Worm (Caenorhabditis elegans): ENCODE data around the gene lys-1.

ce11 chrV:10270214-10270613 lies 7.5 kb upstream of the lys-1 start, which contains the start of gene ric-4:
- TF ChIP-seq nhr-102 (tag; optimal IDR thresholded peaks at IDR 0.05) (no peak), skn-1 (tag; optimal IDR thresholded peaks at IDR 0.05) (no peak), ztf-11 (tag; optimal IDR thresholded peaks at IDR 0.05) (no peak), nhr-10 (tag; optimal IDR thresholded peaks at IDR 0.05) (no peak), unc-62 (GFP tag; optimal IDR thresholded peaks at IDR 0.05 in 1 of 2) (no peak), unc-62 (tag; optimal IDR thresholded peaks at IDR 0.05) (no peak), pqm-1 (tag; optimal IDR thresholded peaks at IDR 0.05) (no peak), pha-4 (GFP tag; IDR thresholded peaks at IDR 0.05) (no peak), pha-4 (tag; optimal IDR thresholded peaks at IDR 0.05) (no peak), spr-3 (GFP tag; optimal IDR thresholded peaks at IDR 0.05) (no peak), rbr-2 (tag; optimal IDR thresholded peaks at IDR 0.05) (no peak)
